Fruit fly (Drosophila melanogaster): ENCODE data around the gene rsh.

rsh gene

DNA sequence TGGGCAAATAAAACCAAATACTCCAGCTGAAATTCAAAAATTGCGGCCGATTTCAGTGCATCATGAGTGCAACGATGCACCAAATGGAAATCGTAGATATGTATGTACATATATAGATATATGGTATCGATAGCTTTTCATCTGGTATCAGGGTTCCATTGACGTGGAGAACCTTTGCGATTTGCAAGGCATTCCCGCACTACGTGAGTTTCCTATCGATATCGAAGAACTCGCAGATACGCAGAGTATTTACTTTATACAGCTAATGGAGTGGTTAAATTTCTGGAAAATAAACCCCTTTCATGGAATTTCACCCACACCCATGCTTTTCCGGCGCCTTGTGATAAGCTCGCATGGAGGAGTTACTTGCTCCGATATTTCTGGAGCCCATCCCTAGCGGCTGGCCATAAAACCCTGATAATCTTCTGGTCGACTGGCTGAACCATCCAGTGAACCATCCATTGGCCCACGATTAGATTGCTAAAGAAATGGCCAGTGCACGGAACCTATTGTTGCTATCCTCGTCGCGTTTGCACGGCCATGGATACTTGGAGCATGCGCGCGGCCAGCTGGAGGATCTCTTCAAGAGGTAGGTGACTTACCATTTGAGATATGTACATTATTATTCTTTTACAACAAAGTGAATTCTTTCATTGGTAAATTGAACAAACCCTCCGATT is 105.8 kb downstream of the rsh start, which contains the start of gene CG2200 (continued):
- TF ChIP-seq Deaf1 (tag; optimal IDR thresholded peaks at IDR 0.05) (no peak), fd96Cb (tag; optimal IDR thresholded peaks at IDR 0.05) (peak; percentile 5), CG4820 (GFP tag; optimal IDR thresholded peaks at IDR 0.05) (peak; percentile 1), Spps (tag; optimal IDR thresholded peaks at IDR 0.05) (no peak), Jarid2 (GFP tag; optimal IDR thresholded peaks at IDR 0.05) (no peak), hbn (GFP tag; IDR thresholded peaks at IDR 0.05; ENCODE audit: partially characterized antibody) (peak; percentile 77), CG7963 (GFP tag; IDR thresholded peaks at IDR 0.05; ENCODE audit: partially characterized antibody) (peak; percentile 71), CG11723 (GFP tag; optimal IDR thresholded peaks at IDR 0.05) (peak; percentile 10), twi (tag; optimal IDR thresholded peaks at IDR 0.05) (no peak), Hmx (GFP tag; optimal IDR thresholded peaks at IDR 0.05) (no peak), ara (GFP tag; IDR thresholded peaks at IDR 0.05) (0 out of 2 replicates have a peak, but pooled peaks have one; percentile 44), wdn (GFP tag; IDR thresholded peaks at IDR 0.05) (no peak), Camta (GFP tag; optimal IDR thresholded peaks at IDR 0.05) (no peak), Six4 (GFP tag; optimal IDR thresholded peaks at IDR 0.05) (peak; percentile 31), CG15601 (tag; optimal IDR thresholded peaks at IDR 0.05) (no peak), sisA (GFP tag; IDR thresholded peaks at IDR 0.05) (peak; percentile 36; the same call in 1 of the 2 replicates), jumu (GFP tag; optimal IDR thresholded peaks at IDR 0.05) (no peak), fu2 (GFP tag; optimal IDR thresholded peaks at IDR 0.05) (peak; percentile 35), CG1832 (GFP tag; optimal IDR thresholded peaks at IDR 0.05) (no peak), ac (GFP tag; optimal IDR thresholded peaks at IDR 0.05) (no peak), slbo (GFP tag; IDR thresholded peaks at IDR 0.05) (peak; percentile 66), CG30403 (GFP tag; optimal IDR thresholded peaks at IDR 0.05) (peak; percentile 43), Dbx (GFP tag; IDR thresholded peaks at IDR 0.05) (peak; percentile 54; the same call in 1 of the 3 replicates), CG17328 (GFP tag; IDR thresholded peaks at IDR 0.05) (peak; percentile 41; the same call in 1 of the 2 replicates), lmd (GFP tag; IDR thresholded peaks at IDR 0.05) (peak; percentile 26; the same call in 1 of the 2 replicates), CG3163 (GFP tag; optimal IDR thresholded peaks at IDR 0.05) (no peak), crp (GFP tag; optimal IDR thresholded peaks at IDR 0.05) (no peak), ash1 (GFP tag; optimal IDR thresholded peaks at IDR 0.05) (no peak), CG9609 (GFP tag; optimal IDR thresholded peaks at IDR 0.05) (peak; percentile 13), CG11093 (GFP tag; IDR thresholded peaks at IDR 0.05) (no peak), unc-4 (GFP tag; IDR thresholded peaks at IDR 0.05; ENCODE audit: partially characterized antibody) (peak; percentile 73), CG17361 (GFP tag; IDR thresholded peaks at IDR 0.05) (peak; percentile 30; the same call in 1 of the 3 replicates), Dp (GFP tag; optimal IDR thresholded peaks at IDR 0.05) (peak; percentile 66), zfh2 (GFP tag; optimal IDR thresholded peaks at IDR 0.05) (peak; percentile 28), Bgb (GFP tag; IDR thresholded peaks at IDR 0.05; ENCODE audit: partially characterized antibody) (peak; percentile 83), CG10543 (GFP tag; optimal IDR thresholded peaks at IDR 0.05) (no peak), CG10565 (GFP tag; optimal IDR thresholded peaks at IDR 0.05) (no peak), CG15011 (GFP tag; optimal IDR thresholded peaks at IDR 0.05) (no peak), Sry-β (GFP tag; optimal IDR thresholded peaks at IDR 0.05) (no peak), dm (GFP tag; optimal IDR thresholded peaks at IDR 0.05) (no peak), CG11504 (tag; optimal IDR thresholded peaks at IDR 0.05) (no peak), CG1602 (GFP tag; optimal IDR thresholded peaks at IDR 0.05) (no peak), ATbp (GFP tag; optimal IDR thresholded peaks at IDR 0.05) (no peak), Med (GFP tag) (peak; percentile 90), Dll (GFP tag; IDR thresholded peaks at IDR 0.05; ENCODE audit: partially characterized antibody) (peak; percentile 89), BtbVII (GFP tag; optimal IDR thresholded peaks at IDR 0.05) (no peak), mld (GFP tag; IDR thresholded peaks at IDR 0.05; ENCODE audit: partially characterized antibody) (peak; percentile 69; the same call in 2 of the 3 replicates), CG7987 (GFP tag; optimal IDR thresholded peaks at IDR 0.05) (no peak), CG4617 (GFP tag; optimal IDR thresholded peaks at IDR 0.05; ENCODE audit: borderline replicate concordance) (peak; percentile 27)
